Fruit fly (Drosophila melanogaster) whole organism, pupa: ENCODE data around the gene Gr22e.

Experiments
- CG10348 ChIP-seq: fragments of 200-800 bp; sonication (Bioruptor generic); IDR thresholded peaks from 2 replicates; pipeline ENCODE4 v1.3.6; 2022; ENCODE audit warnings: missing biosample characterization, missing genetic modification characterization
- CG15710 ChIP-seq: fragments of 200-800 bp; sonication (Bioruptor generic); optimal IDR thresholded peaks from 2 replicates; lab custom pipeline; 2018; ENCODE audit warnings: missing biosample characterization, mild to moderate bottlenecking, missing genetic modification characterization, moderate library complexity
- CG17806 ChIP-seq: fragments of 200-800 bp; sonication (Bioruptor generic); optimal IDR thresholded peaks from 2 replicates; lab custom pipeline; 2018; ENCODE audit warnings: missing biosample characterization, mild to moderate bottlenecking, missing genetic modification characterization, moderate library complexity
- CG32121 ChIP-seq: fragments of 200-800 bp; sonication (Bioruptor generic); IDR thresholded peaks from 2 replicates; pipeline ENCODE4 v1.3.6; 2022; ENCODE audit warnings: missing biosample characterization, missing genetic modification characterization
- CG34367 ChIP-seq: fragments of 200-800 bp; sonication (Bioruptor generic); optimal IDR thresholded peaks from 2 replicates; lab custom pipeline; 2018; ENCODE audit warnings: missing biosample characterization, mild to moderate bottlenecking, missing genetic modification characterization
- CG4496 ChIP-seq: fragments of 200-800 bp; sonication (Bioruptor generic); IDR thresholded peaks from 3 replicates; pipeline ENCODE4 v1.3.6; 2022; ENCODE audit warnings: missing biosample characterization, missing genetic modification characterization
- CG8159 ChIP-seq: fragments of 200-800 bp; sonication (Bioruptor generic); optimal IDR thresholded peaks from 3 replicates; lab custom pipeline; 2018; ENCODE audit warnings: missing biosample characterization, mild to moderate bottlenecking, missing genetic modification characterization, moderate library complexity
- Pif1A ChIP-seq: fragments of 200-800 bp; sonication (Bioruptor generic); optimal IDR thresholded peaks from 3 replicates; lab custom pipeline; 2016; ENCODE audit warnings: missing biosample characterization, missing genetic modification characterization
- Pif1B ChIP-seq: fragments of 200-800 bp; sonication (Bioruptor generic); optimal IDR thresholded peaks from 3 replicates; lab custom pipeline; 2016; ENCODE audit warnings: missing biosample characterization, missing genetic modification characterization
- Snoo ChIP-seq: fragments of 200-800 bp; sonication (Bioruptor generic); optimal IDR thresholded peaks from 3 replicates; lab custom pipeline; 2017; ENCODE audit warnings: missing biosample characterization, mild to moderate bottlenecking, missing genetic modification characterization, inconsistent platforms
- gl ChIP-seq: fragments of 200-800 bp; sonication (Bioruptor generic); optimal IDR thresholded peaks from 2 replicates; lab custom pipeline; 2018; ENCODE audit warnings: missing biosample characterization, mild to moderate bottlenecking, missing genetic modification characterization
- rn ChIP-seq: fragments of 200-800 bp; sonication (Bioruptor generic); IDR thresholded peaks from 2 replicates; pipeline ENCODE4 v1.3.6; 2022; ENCODE audit warnings: missing biosample characterization, missing genetic modification characterization

DNA sequence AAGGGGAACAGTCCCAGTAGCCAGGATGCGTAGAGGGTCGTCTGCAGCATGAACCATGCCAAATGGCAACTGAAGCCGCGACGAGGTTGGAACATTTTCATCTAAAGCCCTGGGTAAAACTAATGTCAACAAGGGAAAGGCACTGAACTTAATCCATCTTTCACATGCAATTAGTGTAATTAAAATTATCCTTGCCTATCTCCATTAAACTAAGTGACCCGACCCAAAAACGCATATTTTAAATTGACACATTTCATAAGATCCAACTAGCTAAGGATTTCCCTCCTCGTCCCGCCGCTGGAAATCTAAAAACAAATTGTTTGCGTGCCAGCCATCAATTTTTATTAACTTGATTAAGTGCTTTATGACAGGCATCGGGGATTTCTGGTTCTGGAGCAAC, 27.5 kb upstream of the Gr22e start, which contains the start of gene Gr22f:
- TF ChIP-seq Pif1B (GFP tag; lab: Kevin White, UChicago) (no peak), CG4496 (GFP tag; lab: Robert Waterston, UW) (no peak), CG10348 (no peak), Pif1A (GFP tag; lab: Kevin White, UChicago) (no peak), CG15710 (tag; lab: Kevin White, UChicago) (no peak), gl (tag; lab: Kevin White, UChicago) (no peak), CG8159 (tag; lab: Kevin White, UChicago) (no peak), Snoo (tag; lab: Kevin White, UChicago) (no peak), CG32121 (no peak), CG34367 (tag; lab: Kevin White, UChicago) (no peak), rn (GFP tag; lab: Robert Waterston, UW) (no peak), CG17806 (tag; lab: Kevin White, UChicago) (no peak)
